Worm (Caenorhabditis elegans) whole organism, mixed stage, embryonic: Measurements from ENCODE around the gene sru-16.
"Not testable (repeated sequence)": the region's sequence is repeated elsewhere in the genome, so short reads cannot be mapped to it uniquely, and the experiment has no call there.

Experiments used
- M03D4.4 ChIP-seq: sonication (generic microtip); optimal IDR thresholded peaks from 2 replicates; lab custom pipeline; 2017; ENCODE audit warnings: mild to moderate bottlenecking, missing genetic modification characterization, missing compliant biosample characterization
- bed-3 ChIP-seq: fragments of 200-800 bp; sonication (Bioruptor generic); optimal IDR thresholded peaks from 3 replicates; lab custom pipeline; 2018; ENCODE audit warnings: mild to moderate bottlenecking, missing genetic modification characterization, moderate library complexity, missing compliant biosample characterization
- blmp-1 ChIP-seq: fragments of 150-350 bp; optimal IDR thresholded peaks from 2 replicates; lab custom pipeline; 2014; ENCODE audit warnings: missing biosample characterization, missing genetic modification characterization
- ceh-39 ChIP-seq: fragments of 150-350 bp; optimal IDR thresholded peaks from 2 replicates; lab custom pipeline; 2014; ENCODE audit warnings: missing biosample characterization, missing genetic modification characterization
- ceh-43 ChIP-seq: fragments of 200-800 bp; sonication (Bioruptor generic); optimal IDR thresholded peaks from 2 replicates; lab custom pipeline; 2018; ENCODE audit warnings: mild to moderate bottlenecking, missing genetic modification characterization, moderate library complexity, missing compliant biosample characterization
- ceh-83 ChIP-seq: fragments of 200-800 bp; sonication (Bioruptor generic); optimal IDR thresholded peaks from 2 replicates; lab custom pipeline; 2018; ENCODE audit warnings: mild to moderate bottlenecking, missing genetic modification characterization, missing compliant biosample characterization
- ces-1 ChIP-seq: fragments of 150-350 bp; optimal IDR thresholded peaks from 2 replicates; lab custom pipeline; 2014; ENCODE audit warnings: missing biosample characterization, missing genetic modification reagents, missing genetic modification characterization
- cnd-1 ChIP-seq: fragments of 200-800 bp; sonication (Bioruptor generic); optimal IDR thresholded peaks from 2 replicates; lab custom pipeline; 2018; ENCODE audit warnings: mild to moderate bottlenecking, missing genetic modification characterization, missing compliant biosample characterization
- drap-1 ChIP-seq: fragments of 200-800 bp; sonication (Bioruptor generic); optimal IDR thresholded peaks from 3 replicates; lab custom pipeline; 2018; ENCODE audit warnings: mild to moderate bottlenecking, missing genetic modification characterization, missing compliant biosample characterization
- elt-3 ChIP-seq: fragments of 150-350 bp; optimal IDR thresholded peaks from 2 replicates; lab custom pipeline; 2014; ENCODE audit warnings: missing biosample characterization, missing genetic modification characterization
- flh-1 ChIP-seq: fragments of 200-800 bp; sonication (Bioruptor generic); optimal IDR thresholded peaks from 2 replicates; lab custom pipeline; 2018; ENCODE audit warnings: mild to moderate bottlenecking, missing genetic modification characterization, moderate library complexity, missing compliant biosample characterization
- ham-2 ChIP-seq: fragments of 200-800 bp; sonication (Bioruptor generic); optimal IDR thresholded peaks from 2 replicates; lab custom pipeline; 2018; ENCODE audit warnings: mild to moderate bottlenecking, missing genetic modification characterization, missing compliant biosample characterization
- hlh-1 ChIP-seq: fragments of 150-350 bp; optimal IDR thresholded peaks from 2 replicates; lab custom pipeline; 2014; ENCODE audit warnings: missing biosample characterization, missing genetic modification reagents, missing genetic modification characterization
- lin-13 ChIP-seq: fragments of 150-350 bp; optimal IDR thresholded peaks from 2 replicates; lab custom pipeline; 2014; ENCODE audit warnings: missing biosample characterization, missing genetic modification characterization
- lin-32 ChIP-seq: fragments of 200-800 bp; sonication (Bioruptor generic); optimal IDR thresholded peaks from 2 replicates; lab custom pipeline; 2018; ENCODE audit warnings: mild to moderate bottlenecking, missing genetic modification characterization, missing compliant biosample characterization
- mab-5 ChIP-seq: fragments of 150-350 bp; optimal IDR thresholded peaks from 2 replicates; lab custom pipeline; 2014; ENCODE audit warnings: missing biosample characterization, missing genetic modification characterization
- mep-1 ChIP-seq: fragments of 150-350 bp; optimal IDR thresholded peaks from 2 replicates; lab custom pipeline; 2017; ENCODE audit warnings: missing biosample characterization, missing genetic modification reagents, missing genetic modification characterization, inconsistent platforms
- mls-2 ChIP-seq: sonication (generic microtip); optimal IDR thresholded peaks from 2 replicates; lab custom pipeline; 2016; ENCODE audit warnings: mild to moderate bottlenecking, missing genetic modification characterization, moderate library complexity, missing compliant biosample characterization
- nhr-2 ChIP-seq: fragments of 150-350 bp; optimal IDR thresholded peaks from 2 replicates; lab custom pipeline; 2014; ENCODE audit warnings: missing biosample characterization, missing genetic modification characterization
- nhr-237 ChIP-seq: fragments of 150-350 bp; optimal IDR thresholded peaks from 2 replicates; lab custom pipeline; 2014; ENCODE audit warnings: missing biosample characterization, missing genetic modification characterization
- nhr-28 ChIP-seq: fragments of 150-350 bp; optimal IDR thresholded peaks from 2 replicates; lab custom pipeline; 2014; ENCODE audit warnings: missing biosample characterization, missing genetic modification characterization
- pha-4 ChIP-seq: fragments of 150-350 bp; optimal IDR thresholded peaks from 2 replicates; lab custom pipeline; 2018; ENCODE audit warnings: missing biosample characterization, missing genetic modification reagents, missing genetic modification characterization
- sptf-1 ChIP-seq: sonication (generic microtip); optimal IDR thresholded peaks from 2 replicates; lab custom pipeline; 2017; ENCODE audit warnings: mild to moderate bottlenecking, missing genetic modification characterization, moderate library complexity, missing compliant biosample characterization
- tbx-8 ChIP-seq: fragments of 200-800 bp; sonication (Bioruptor generic); optimal IDR thresholded peaks from 2 replicates; lab custom pipeline; 2018; ENCODE audit warnings: mild to moderate bottlenecking, missing genetic modification characterization, moderate library complexity, missing compliant biosample characterization
- unc-120 ChIP-seq: sonication (generic microtip); optimal IDR thresholded peaks from 2 replicates; lab custom pipeline; 2017; ENCODE audit warnings: missing genetic modification characterization, missing compliant biosample characterization; ENCODE audit not compliant: poor library complexity, severe bottlenecking
- unc-39 ChIP-seq: fragments of 150-350 bp; optimal IDR thresholded peaks from 2 replicates; lab custom pipeline; 2014; ENCODE audit warnings: missing biosample characterization, missing genetic modification characterization
- unc-62 ChIP-seq: fragments of 150-350 bp; optimal IDR thresholded peaks from 2 replicates; lab custom pipeline; 2014; ENCODE audit warnings: missing biosample characterization, missing genetic modification reagents, missing genetic modification characterization
- zip-8 ChIP-seq: fragments of 150-350 bp; optimal IDR thresholded peaks from 2 replicates; lab custom pipeline; 2014; ENCODE audit warnings: missing biosample characterization, missing genetic modification characterization
- ztf-11 ChIP-seq: fragments of 150-350 bp; optimal IDR thresholded peaks from 2 replicates; lab custom pipeline; 2014; ENCODE audit warnings: missing biosample characterization, missing genetic modification characterization

Gene sru-16

ce11 chrIV:13557393-13557792 lies 21.7 kb upstream of the sru-16 start:
- no peak for TF ChIP-seq ham-2
- peak; percentile 86 for TF ChIP-seq hlh-1 (tag; lab: Kevin White, UChicago)
- TF ChIP-seq, all 35 proteins: peak for 1

ce11 chrIV:13559020-13559419 lies 20.0 kb upstream of the sru-16 start:
- TF ChIP-seq ces-1 (GFP tag; lab: Kevin White, UChicago) (no peak), elt-3 (tag; lab: Kevin White, UChicago) (no peak), ztf-11 (no peak), M03D4.4 (no peak), unc-62 (no peak)

ce11 chrIV:13561629-13562028 lies 17.4 kb upstream of the sru-16 start, which contains the start of the genes Y45F10B.13 and qui-1:
TSS of gene Y45F10B.13 (minus strand) at chrIV:13561729.
TSS of gene qui-1 (plus strand) at chrIV:13561861.
- TF ChIP-seq unc-120 (peak; percentile 56), mab-5 (no peak), ces-1 (GFP tag; lab: Kevin White, UChicago) (peak; percentile 1)

ce11 chrIV:13564284-13564683 lies 14.8 kb upstream of the sru-16 start:
- TF ChIP-seq lin-13 = no peak
- TF ChIP-seq blmp-1 (tag; lab: Kevin White, UChicago) = no peak
- TF ChIP-seq bed-3 (GFP tag; lab: Kevin White, UChicago) = no peak
- TF ChIP-seq M03D4.4 = no peak
- TF ChIP-seq ces-1 (GFP tag; lab: Kevin White, UChicago) = peak; percentile 67
- no peak for TF ChIP-seq unc-120

- TF ChIP-seq zip-8 (tag; lab: Kevin White, UChicago) (no peak), nhr-2 (tag; lab: Kevin White, UChicago) (no peak), nhr-28 (tag; lab: Kevin White, UChicago) (no peak), mls-2 (tag; lab: Kevin White, UChicago) (no peak), nhr-237 (tag; lab: Kevin White, UChicago) (no peak), ztf-11 (no peak), blmp-1 (tag; lab: Kevin White, UChicago) (no peak), drap-1 (GFP tag; lab: Kevin White, UChicago) (no peak), M03D4.4 (no peak), lin-32 (no peak), mab-5 (no peak), pha-4 (tag; lab: Kevin White, UChicago) (no peak), unc-39 (tag; lab: Kevin White, UChicago) (no peak), flh-1 (no peak), ceh-83 (no peak), ceh-43 (GFP tag; lab: Kevin White, UChicago) (no peak), elt-3 (tag; lab: Kevin White, UChicago) (no peak), cnd-1 (tag; lab: Kevin White, UChicago) (no peak), tbx-8 (GFP tag; lab: Kevin White, UChicago) (no peak), sptf-1 (tag; lab: Kevin White, UChicago) (no peak)
Observed at ce11 chrIV:13574733-13575132, 4.3 kb upstream of the sru-16 start, which contains the start of gene srd-10. TSS of gene srd-10 (plus strand) at chrIV:13575033.

ce11 chrIV:13575673-13576072 lies 3.4 kb upstream of the sru-16 start:
- TF ChIP-seq lin-13 = no peak
- TF ChIP-seq flh-1 = no peak
- TF ChIP-seq cnd-1 (tag; lab: Kevin White, UChicago) = no peak
- no peak for TF ChIP-seq ces-1 (GFP tag; lab: Kevin White, UChicago)
- no peak for TF ChIP-seq hlh-1 (tag; lab: Kevin White, UChicago)
- no peak for TF ChIP-seq ham-2
- TF ChIP-seq blmp-1 (tag; lab: Kevin White, UChicago) = no peak
- TF ChIP-seq unc-39 (tag; lab: Kevin White, UChicago) = no peak
- TF ChIP-seq nhr-237 (tag; lab: Kevin White, UChicago) = no peak
- no peak for TF ChIP-seq tbx-8 (GFP tag; lab: Kevin White, UChicago)
- no peak for TF ChIP-seq unc-62
- TF ChIP-seq mab-5 = no peak
- no peak for TF ChIP-seq zip-8 (tag; lab: Kevin White, UChicago)
- TF ChIP-seq mep-1 (tag; lab: Kevin White, UChicago) = no peak
- no peak for TF ChIP-seq nhr-28 (tag; lab: Kevin White, UChicago)

- not testable (repeated sequence) for TF ChIP-seq ceh-39 (tag; lab: Kevin White, UChicago); lin-32; mab-5
Observed at ce11 chrIV:13578174-13578573, 879 bp upstream of the sru-16 start, which contains the start of gene Y45F10B.8. TSS of gene Y45F10B.8 (minus strand) at chrIV:13578274.
